Worm (Caenorhabditis elegans) whole organism, L4/young adult: Measurements from ENCODE around the gene C53A5.16.

ENCODE experiments used
- W03F9.2 ChIP-seq: fragments of 150-350 bp; optimal IDR thresholded peaks from 2 replicates; lab custom pipeline; 2014; ENCODE audit warnings: missing biosample characterization, missing genetic modification characterization
- dao-5 ChIP-seq: sonication (generic microtip); optimal IDR thresholded peaks from 2 replicates; lab custom pipeline; 2016; ENCODE audit warnings: missing genotype, missing genetic modification characterization, moderate library complexity, missing compliant biosample characterization
- him-1 ChIP-seq: sonication (generic microtip); optimal IDR thresholded peaks from 2 replicates; lab custom pipeline; 2016; ENCODE audit warnings: missing genotype, missing genetic modification reagents, missing genetic modification characterization, missing compliant biosample characterization

- TF ChIP-seq dao-5 (tag; lab: Kevin White, UChicago) (no peak), him-1 (tag; lab: Kevin White, UChicago) (no peak), W03F9.2 (no peak)
Observed at ce11 chrV:14542138-14542537, 19.7 kb upstream of the C53A5.16 start.
